Fruit fly (Drosophila melanogaster) whole organism, embryonic: ENCODE data around the gene Uro.

Experiments
- Aef1 ChIP-seq: fragments of 200-800 bp; sonication (Bioruptor generic); IDR thresholded peaks from 3 replicates; pipeline ENCODE4 v1.3.6; 2022; ENCODE audit warnings: missing biosample characterization, missing genetic modification characterization
- BEAF-32 ChIP-seq: fragments of 200-800 bp; sonication (Bioruptor generic); optimal IDR thresholded peaks from 3 replicates; lab custom pipeline; 2017; ENCODE audit warnings: missing biosample characterization, missing genetic modification characterization, mild to moderate bottlenecking, moderate library complexity, missing genetic modification reagents
- CG10267 ChIP-seq: fragments of 200-800 bp; sonication (Bioruptor generic); optimal IDR thresholded peaks from 2 replicates; lab custom pipeline; 2018; ENCODE audit warnings: missing biosample characterization, mild to moderate bottlenecking, missing genetic modification characterization, moderate library complexity
- CG11247 ChIP-seq: fragments of 200-800 bp; sonication (Bioruptor generic); IDR thresholded peaks from 2 replicates; pipeline ENCODE4 v1.3.6; 2022; ENCODE audit warnings: missing biosample characterization, missing genetic modification characterization
- CG11560 ChIP-seq: fragments of 200-800 bp; sonication (Bioruptor generic); IDR thresholded peaks from 3 replicates; pipeline ENCODE4 v1.3.6; 2022; ENCODE audit warnings: missing biosample characterization, missing genetic modification characterization
- CG11723 ChIP-seq: fragments of 200-800 bp; sonication (Bioruptor generic); optimal IDR thresholded peaks from 2 replicates; lab custom pipeline; 2017; ENCODE audit warnings: missing biosample characterization, mild to moderate bottlenecking, missing genetic modification characterization
- CG12104 ChIP-seq: fragments of 200-800 bp; sonication (Bioruptor generic); optimal IDR thresholded peaks from 3 replicates; lab custom pipeline; 2016; ENCODE audit warnings: missing biosample characterization, missing genetic modification characterization
- CG13296 ChIP-seq: fragments of 200-800 bp; sonication (Bioruptor generic); optimal IDR thresholded peaks from 3 replicates; lab custom pipeline; 2018; ENCODE audit warnings: missing biosample characterization, mild to moderate bottlenecking, missing genetic modification characterization
- CG15269 ChIP-seq: fragments of 200-800 bp; sonication (Bioruptor generic); optimal IDR thresholded peaks from 2 replicates; lab custom pipeline; 2018; ENCODE audit warnings: missing biosample characterization, mild to moderate bottlenecking, missing genetic modification characterization, moderate library complexity
- CG1529 ChIP-seq: fragments of 200-800 bp; sonication (Bioruptor generic); optimal IDR thresholded peaks from 3 replicates; lab custom pipeline; 2018; ENCODE audit warnings: missing biosample characterization, missing genetic modification characterization
- CG18011 ChIP-seq: fragments of 200-800 bp; sonication (Bioruptor generic); optimal IDR thresholded peaks from 2 replicates; lab custom pipeline; 2017; ENCODE audit warnings: missing biosample characterization, missing genetic modification characterization, mild to moderate bottlenecking, moderate library complexity, missing genotype
- CG18764 ChIP-seq: fragments of 200-800 bp; sonication (Bioruptor generic); optimal IDR thresholded peaks from 3 replicates; lab custom pipeline; 2016; ENCODE audit warnings: missing biosample characterization, missing genetic modification characterization
- CG31224 ChIP-seq: fragments of 200-800 bp; sonication (Bioruptor generic); IDR thresholded peaks from 2 replicates; pipeline ENCODE4 v1.3.6; 2022; ENCODE audit warnings: missing biosample characterization, missing genetic modification characterization
- CG3281 ChIP-seq: fragments of 200-800 bp; sonication (Bioruptor generic); optimal IDR thresholded peaks from 3 replicates; lab custom pipeline; 2017; ENCODE audit warnings: missing biosample characterization, mild to moderate bottlenecking, missing genetic modification characterization
- CG42726 ChIP-seq: fragments of 200-800 bp; sonication (Bioruptor generic); IDR thresholded peaks from 2 replicates; pipeline ENCODE4 v1.3.6; 2022; ENCODE audit warnings: missing biosample characterization, missing genetic modification characterization; ENCODE audit not compliant: partially characterized antibody
- CG4360 ChIP-seq: fragments of 200-800 bp; sonication (Bioruptor generic); IDR thresholded peaks from 2 replicates; pipeline ENCODE4 v1.3.6; 2022; ENCODE audit warnings: missing biosample characterization, missing genetic modification characterization
- CG43689 ChIP-seq: fragments of 200-800 bp; sonication (Bioruptor generic); IDR thresholded peaks from 2 replicates; pipeline ENCODE4 v1.3.6; 2022; ENCODE audit warnings: missing biosample characterization, missing genetic modification characterization
- CG4424 ChIP-seq: fragments of 200-800 bp; sonication (Bioruptor generic); optimal IDR thresholded peaks from 3 replicates; lab custom pipeline; 2016; ENCODE audit warnings: missing biosample characterization, missing genetic modification characterization
- CG4730 ChIP-seq: fragments of 200-800 bp; sonication (Bioruptor generic); IDR thresholded peaks from 2 replicates; pipeline ENCODE4 v1.3.6; 2022; ENCODE audit warnings: missing biosample characterization, missing genetic modification characterization
- CG6175 ChIP-seq: fragments of 200-800 bp; sonication (Bioruptor generic); IDR thresholded peaks from 3 replicates; pipeline ENCODE4 v1.3.6; 2022; ENCODE audit warnings: missing biosample characterization, missing genetic modification characterization
- CG6791 ChIP-seq: fragments of 200-800 bp; sonication (Bioruptor generic); IDR thresholded peaks from 3 replicates; pipeline ENCODE4 v1.3.6; 2022; ENCODE audit warnings: missing biosample characterization, missing genetic modification characterization; ENCODE audit not compliant: partially characterized antibody
- CG7271 ChIP-seq: fragments of 200-800 bp; sonication (Bioruptor generic); optimal IDR thresholded peaks from 2 replicates; lab custom pipeline; 2018; ENCODE audit warnings: missing biosample characterization, mild to moderate bottlenecking, missing genetic modification characterization, moderate library complexity
- CG8089 ChIP-seq: fragments of 200-800 bp; sonication (Bioruptor generic); optimal IDR thresholded peaks from 3 replicates; lab custom pipeline; 2016; ENCODE audit warnings: missing biosample characterization, missing genetic modification characterization
- CG8765 ChIP-seq: fragments of 200-800 bp; sonication (Bioruptor generic); IDR thresholded peaks from 2 replicates; pipeline ENCODE4 v1.3.6; 2022; ENCODE audit warnings: missing biosample characterization, missing genetic modification characterization
- CrebB ChIP-seq: fragments of 200-800 bp; sonication (Bioruptor generic); optimal IDR thresholded peaks from 3 replicates; lab custom pipeline; 2018; ENCODE audit warnings: missing biosample characterization, mild to moderate bottlenecking, missing genetic modification characterization
- D19B ChIP-seq: fragments of 200-800 bp; sonication (Bioruptor generic); optimal IDR thresholded peaks from 2 replicates; lab custom pipeline; 2017; ENCODE audit warnings: missing biosample characterization, mild to moderate bottlenecking, missing genetic modification characterization
- Fer1 ChIP-seq: fragments of 200-800 bp; sonication (Bioruptor generic); optimal IDR thresholded peaks from 2 replicates; lab custom pipeline; 2017; ENCODE audit warnings: missing biosample characterization, mild to moderate bottlenecking, missing genetic modification characterization
- GATAe ChIP-seq: fragments of 200-800 bp; sonication (Bioruptor generic); conservative IDR thresholded peaks from 2 replicates; pipeline ENCODE4 v1.3.6; 2022; ENCODE audit warnings: missing biosample characterization, missing genetic modification characterization
- Hr39 ChIP-seq: fragments of >200 bp; optimal IDR thresholded peaks from 2 replicates; lab custom pipeline; 2017
- Hr78 ChIP-seq, 2 experiments: fragments of 200-800 bp in 1 of 2; fragments of >200 bp in 1 of 2; sonication (Bioruptor generic) in 1 of 2; optimal IDR thresholded peaks; 2 replicates each; lab custom pipeline; 2017 to 2019; ENCODE audit warnings: missing biosample characterization in 2 of 2, missing genetic modification characterization in 2 of 2, mild to moderate bottlenecking in 1 of 2, moderate library complexity in 1 of 2
- Oli ChIP-seq: fragments of 200-800 bp; sonication (Bioruptor generic); optimal IDR thresholded peaks from 2 replicates; lab custom pipeline; 2018; ENCODE audit warnings: missing biosample characterization, mild to moderate bottlenecking, missing genetic modification characterization, moderate library complexity
- Sry-δ ChIP-seq: fragments of 200-800 bp; sonication (Bioruptor generic); optimal IDR thresholded peaks from 2 replicates; lab custom pipeline; 2016; ENCODE audit warnings: missing biosample characterization, missing genetic modification characterization
- Trl ChIP-seq, 3 experiments: fragments of >200 bp in 2 of 3; fragments of 200-800 bp in 1 of 3; sonication (Bioruptor generic) in 1 of 3; optimal IDR thresholded peaks; 2 replicates in 1 of 3; 3 replicates in 2 of 3; lab custom pipeline; 2016 to 2017; ENCODE audit warnings: missing biosample characterization in 1 of 3, missing genetic modification characterization in 1 of 3
- ab ChIP-seq: fragments of 200-800 bp; sonication (Bioruptor generic); optimal IDR thresholded peaks from 2 replicates; lab custom pipeline; 2016; ENCODE audit warnings: missing biosample characterization, missing genetic modification characterization
- ac ChIP-seq: fragments of 200-800 bp; sonication (Bioruptor generic); optimal IDR thresholded peaks from 3 replicates; lab custom pipeline; 2017; ENCODE audit warnings: missing biosample characterization, mild to moderate bottlenecking, missing genetic modification characterization
- ash1 ChIP-seq: fragments of 200-800 bp; sonication (Bioruptor generic); optimal IDR thresholded peaks from 2 replicates; lab custom pipeline; 2018; ENCODE audit warnings: missing biosample characterization, mild to moderate bottlenecking, missing genetic modification characterization
- bigmax ChIP-seq: fragments of 200-800 bp; sonication (Bioruptor generic); optimal IDR thresholded peaks from 2 replicates; lab custom pipeline; 2018; ENCODE audit warnings: missing biosample characterization, mild to moderate bottlenecking, missing genetic modification characterization
- bowl ChIP-seq: fragments of 200-800 bp; sonication (Bioruptor generic); IDR thresholded peaks from 2 replicates; pipeline ENCODE4 v1.3.6; 2022; ENCODE audit warnings: missing biosample characterization, missing genetic modification characterization
- cad ChIP-seq: fragments of >200 bp; optimal IDR thresholded peaks from 2 replicates; lab custom pipeline; 2017; ENCODE audit warnings: missing biosample characterization, missing genetic modification characterization
- chinmo ChIP-seq: fragments of 200-800 bp; sonication (Bioruptor generic); IDR thresholded peaks from 4 replicates; pipeline ENCODE4 v1.3.6; 2022; ENCODE audit warnings: missing biosample characterization, missing genetic modification characterization; ENCODE audit not compliant: partially characterized antibody
- corto ChIP-seq: fragments of 200-800 bp; sonication (Bioruptor generic); optimal IDR thresholded peaks from 2 replicates; lab custom pipeline; 2016; ENCODE audit warnings: missing biosample characterization, mild to moderate bottlenecking, missing genetic modification characterization, moderate library complexity
- crp ChIP-seq, 2 experiments: fragments of 200-800 bp; sonication (Bioruptor generic); optimal IDR thresholded peaks; 2 replicates in 1 of 2; 3 replicates in 1 of 2; lab custom pipeline; 2017; ENCODE audit warnings: missing biosample characterization in 2 of 2, missing genetic modification characterization in 2 of 2, mild to moderate bottlenecking in 1 of 2, moderate library complexity in 1 of 2
- dimm ChIP-seq: fragments of 200-800 bp; sonication (Bioruptor generic); IDR thresholded peaks from 2 replicates; pipeline ENCODE4 v1.3.6; 2022; ENCODE audit warnings: missing biosample characterization, missing genetic modification characterization
- gem ChIP-seq: fragments of 200-800 bp; sonication (Bioruptor generic); optimal IDR thresholded peaks from 2 replicates; lab custom pipeline; 2019; ENCODE audit warnings: missing biosample characterization, mild to moderate bottlenecking, missing genetic modification characterization, moderate library complexity
- gsb-n ChIP-seq: fragments of 200-800 bp; sonication (Bioruptor generic); optimal IDR thresholded peaks from 3 replicates; lab custom pipeline; 2018; ENCODE audit warnings: missing biosample characterization, mild to moderate bottlenecking, missing genetic modification characterization
- pan ChIP-seq, 4 experiments: fragments of >200 bp in 3 of 4; fragments of 200-800 bp in 1 of 4; sonication (Bioruptor generic) in 1 of 4; optimal IDR thresholded peaks in 3 of 4; IDR thresholded peaks in 1 of 4; 2 replicates each; pipeline versions ENCODE4 v1.3.6 to Lab custom; 2017 to 2022; ENCODE audit warnings: missing biosample characterization in 2 of 4, missing genetic modification characterization in 2 of 4, mixed read lengths in 1 of 4
- rib ChIP-seq: fragments of 200-800 bp; sonication (Bioruptor generic); IDR thresholded peaks from 2 replicates; pipeline ENCODE4 v1.3.6; 2022; ENCODE audit warnings: missing biosample characterization, missing genetic modification characterization
- run ChIP-seq: fragments of 200-800 bp; sonication (Bioruptor generic); optimal IDR thresholded peaks from 3 replicates; lab custom pipeline; 2018; ENCODE audit warnings: missing biosample characterization, mild to moderate bottlenecking, missing genetic modification characterization
- zen2 ChIP-seq: fragments of 200-800 bp; sonication (Bioruptor generic); IDR thresholded peaks from 3 replicates; pipeline ENCODE4 v1.3.6; 2022; ENCODE audit warnings: missing biosample characterization, missing genetic modification characterization; ENCODE audit not compliant: partially characterized antibody

Gene Uro

DNA sequence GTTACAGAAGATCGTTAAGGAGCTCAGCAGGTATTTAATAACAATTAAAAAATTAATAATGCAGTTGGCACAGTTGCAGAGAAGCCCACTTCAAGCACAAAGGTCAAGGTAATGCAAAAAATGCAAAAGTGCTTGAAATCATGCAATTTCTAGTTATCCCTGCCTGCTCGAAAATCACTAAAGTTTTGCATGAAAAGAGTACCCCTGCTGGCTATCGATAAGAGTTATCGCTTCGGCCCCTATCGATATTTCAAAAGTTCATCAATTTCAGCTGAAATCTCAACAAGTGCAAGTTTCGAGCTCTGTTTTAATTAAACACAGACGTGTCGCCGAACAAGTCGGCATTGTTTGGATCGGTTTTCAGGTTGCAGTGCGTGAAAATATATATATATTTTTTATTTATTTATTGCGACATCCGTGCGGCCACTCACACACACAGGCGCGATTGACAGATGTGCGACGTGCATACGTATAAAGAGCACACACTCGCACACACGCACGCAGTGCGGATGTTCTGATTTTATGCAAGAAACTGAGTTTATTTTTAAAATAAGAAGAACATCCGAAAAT is 41.5 kb downstream of the Uro start (continued):
- peak; percentile 37; the same call in 1 of the 2 replicates for TF ChIP-seq CG11247 (GFP tag; lab: Robert Waterston, UW)
- TF ChIP-seq Sry-δ = peak; percentile 76
- no peak for TF ChIP-seq GATAe (GFP tag; lab: Robert Waterston, UW)
- TF ChIP-seq gsb-n (tag; lab: Kevin White, UChicago) = no peak
- peak in 1 of 2 experiments; percentile 52 for TF ChIP-seq crp (GFP tag; optimal IDR thresholded peaks at IDR 0.05; lab: Kevin White, UChicago)
- peak; percentile 97 for TF ChIP-seq CG1529 (GFP tag; lab: Kevin White, UChicago)
- peak; percentile 47 for TF ChIP-seq CrebB
- TF ChIP-seq CG12104 (GFP tag; lab: Kevin White, UChicago) = no peak
- peak; percentile 57 for TF ChIP-seq CG10267 (tag; lab: Kevin White, UChicago)
- peak; percentile 36 for TF ChIP-seq CG8089 (GFP tag; lab: Kevin White, UChicago)
- no peak for TF ChIP-seq CG11560 (tag; lab: Robert Waterston, UW)
- peak; percentile 57 for TF ChIP-seq CG3281 (GFP tag; lab: Kevin White, UChicago)
- no peak for TF ChIP-seq ab (GFP tag; lab: Kevin White, UChicago)
- peak; percentile 84 for TF ChIP-seq zen2 (GFP tag; lab: Robert Waterston, UW)
- TF ChIP-seq chinmo (GFP tag; lab: Robert Waterston, UW) = peak; percentile 81; the same call in 2 of the 4 replicates
- peak; percentile 71; the same call in 1 of the 2 replicates for TF ChIP-seq CG42726 (GFP tag; lab: Robert Waterston, UW)
- no peak for TF ChIP-seq CG4360 (GFP tag; lab: Robert Waterston, UW)
- peak; percentile 15 for TF ChIP-seq Oli
- peak; percentile 62 for TF ChIP-seq CG15269
- no peak for TF ChIP-seq CG18764
- peak; percentile 20 for TF ChIP-seq CG7271
- TF ChIP-seq run (tag; lab: Kevin White, UChicago) = no peak
- no peak for TF ChIP-seq CG6175
- TF ChIP-seq dimm (GFP tag; lab: Robert Waterston, UW) = no peak
- no peak for TF ChIP-seq Hr39 (lab: Kevin White, UChicago)
- TF ChIP-seq CG6791 (GFP tag; lab: Robert Waterston, UW) = peak; percentile 90
- TF ChIP-seq CG13296 (GFP tag; lab: Kevin White, UChicago) = peak; percentile 51
- TF ChIP-seq Aef1 (GFP tag; lab: Robert Waterston, UW) = no peak; the same call in 2 of the 3 replicates
- TF ChIP-seq CG11723 (GFP tag; lab: Kevin White, UChicago) = no peak
- no peak for TF ChIP-seq CG31224 (GFP tag; lab: Robert Waterston, UW)
- no peak for TF ChIP-seq Trl (optimal IDR thresholded peaks at IDR 0.05; lab: Kevin White, UChicago)
- peak; percentile 45 for TF ChIP-seq Trl (GFP tag; optimal IDR thresholded peaks at IDR 0.05; lab: Kevin White, UChicago)
- TF ChIP-seq Hr78 (GFP tag; optimal IDR thresholded peaks at IDR 0.05; lab: Kevin White, UChicago) = no peak
- no peak for TF ChIP-seq bowl
- TF ChIP-seq CG43689 (GFP tag; lab: Robert Waterston, UW) = no peak
- no peak for TF ChIP-seq CG4730 (GFP tag; lab: Robert Waterston, UW)
- peak; percentile 33 for TF ChIP-seq corto (GFP tag; lab: Kevin White, UChicago)
- no peak for TF ChIP-seq pan (optimal IDR thresholded peaks at IDR 0.05; lab: Kevin White, UChicago)
- TF ChIP-seq pan (GFP tag; optimal IDR thresholded peaks at IDR 0.05 in 1 of 2, IDR thresholded peaks at IDR 0.05 in 1 of 2) = peak in 1 of 2 experiments; percentile 73
- peak; percentile 80 for TF ChIP-seq CG18011 (GFP tag; lab: Kevin White, UChicago)
- no peak for TF ChIP-seq CG8765 (GFP tag; lab: Robert Waterston, UW)
- TF ChIP-seq BEAF-32 (GFP tag; lab: Kevin White, UChicago) = peak; percentile 85
- TF ChIP-seq CG4424 = peak; percentile 33
- TF ChIP-seq rib (GFP tag; lab: Robert Waterston, UW) = no peak
- no peak for TF ChIP-seq cad
- no peak for TF ChIP-seq D19B
- peak; percentile 52 for TF ChIP-seq Fer1 (GFP tag; lab: Kevin White, UChicago)
- TF ChIP-seq ash1 (GFP tag; lab: Kevin White, UChicago) = no peak
- TF ChIP-seq bigmax = peak; percentile 9
- TF ChIP-seq ac (GFP tag; lab: Kevin White, UChicago) = peak; percentile 4
- peak; percentile 59 for TF ChIP-seq gem (tag; lab: Kevin White, UChicago)
